Worm (Caenorhabditis elegans) whole organism, L2 larva: Measurements from ENCODE around the gene F58A6.2.

Experiments
- R02D3.7 ChIP-seq: fragments of 150-350 bp; optimal IDR thresholded peaks from 2 replicates; lab custom pipeline; 2014; ENCODE audit warnings: missing biosample characterization, missing genetic modification characterization
- aly-2 ChIP-seq: fragments of 150-350 bp; optimal IDR thresholded peaks from 2 replicates; lab custom pipeline; 2014; ENCODE audit warnings: missing biosample characterization, missing genetic modification characterization
- ama-1 ChIP-seq: fragments of 150-350 bp; optimal IDR thresholded peaks from 2 replicates; lab custom pipeline; 2018; ENCODE audit warnings: inconsistent platforms
- ceh-82 ChIP-seq: fragments of 150-350 bp; optimal IDR thresholded peaks from 2 replicates; lab custom pipeline; 2014; ENCODE audit warnings: missing biosample characterization, missing genetic modification characterization
- dmd-4 ChIP-seq: sonication (generic microtip); optimal IDR thresholded peaks from 2 replicates; lab custom pipeline; 2017; ENCODE audit warnings: missing biosample characterization, missing genetic modification characterization
- egl-27 ChIP-seq: sonication (generic microtip); optimal IDR thresholded peaks from 3 replicates; lab custom pipeline; 2017; ENCODE audit warnings: missing biosample characterization, missing genetic modification reagents, missing genetic modification characterization
- elt-3 ChIP-seq: sonication (generic microtip); optimal IDR thresholded peaks from 2 replicates; lab custom pipeline; 2017; ENCODE audit warnings: missing biosample characterization, missing genetic modification characterization
- lsy-2 ChIP-seq, 2 experiments: fragments of 150-350 bp in 1 of 2; sonication (generic microtip) in 1 of 2; optimal IDR thresholded peaks; 2 replicates each; lab custom pipeline; 2014 to 2017; ENCODE audit warnings: missing biosample characterization in 2 of 2, missing genetic modification characterization in 2 of 2
- mdl-1 ChIP-seq, 2 experiments: fragments of 150-350 bp in 1 of 2; sonication (generic microtip) in 1 of 2; optimal IDR thresholded peaks; 2 replicates each; lab custom pipeline; 2017; ENCODE audit warnings: missing biosample characterization in 2 of 2, missing genetic modification characterization in 2 of 2
- nhr-23 ChIP-seq: fragments of 150-350 bp; optimal IDR thresholded peaks from 2 replicates; lab custom pipeline; 2014; ENCODE audit warnings: missing biosample characterization, missing genetic modification reagents, missing genetic modification characterization
- snpc-4 ChIP-seq: fragments of 150-350 bp; optimal IDR thresholded peaks from 2 replicates; lab custom pipeline; 2014; ENCODE audit warnings: missing biosample characterization, missing genetic modification characterization
- unc-39 ChIP-seq: fragments of 150-350 bp; optimal IDR thresholded peaks from 2 replicates; lab custom pipeline; 2014; ENCODE audit warnings: missing biosample characterization, missing genetic modification characterization
- unc-62 ChIP-seq: fragments of 150-350 bp; optimal IDR thresholded peaks from 2 replicates; lab custom pipeline; 2014; ENCODE audit warnings: missing biosample characterization, missing genetic modification reagents, missing genetic modification characterization
- ztf-1 ChIP-seq: fragments of 200-800 bp; sonication (Bioruptor generic); conservative IDR thresholded peaks from 2 replicates; pipeline ENCODE4 v1.3.6; 2022; ENCODE audit warnings: missing genetic modification characterization, missing compliant biosample characterization

DNA sequence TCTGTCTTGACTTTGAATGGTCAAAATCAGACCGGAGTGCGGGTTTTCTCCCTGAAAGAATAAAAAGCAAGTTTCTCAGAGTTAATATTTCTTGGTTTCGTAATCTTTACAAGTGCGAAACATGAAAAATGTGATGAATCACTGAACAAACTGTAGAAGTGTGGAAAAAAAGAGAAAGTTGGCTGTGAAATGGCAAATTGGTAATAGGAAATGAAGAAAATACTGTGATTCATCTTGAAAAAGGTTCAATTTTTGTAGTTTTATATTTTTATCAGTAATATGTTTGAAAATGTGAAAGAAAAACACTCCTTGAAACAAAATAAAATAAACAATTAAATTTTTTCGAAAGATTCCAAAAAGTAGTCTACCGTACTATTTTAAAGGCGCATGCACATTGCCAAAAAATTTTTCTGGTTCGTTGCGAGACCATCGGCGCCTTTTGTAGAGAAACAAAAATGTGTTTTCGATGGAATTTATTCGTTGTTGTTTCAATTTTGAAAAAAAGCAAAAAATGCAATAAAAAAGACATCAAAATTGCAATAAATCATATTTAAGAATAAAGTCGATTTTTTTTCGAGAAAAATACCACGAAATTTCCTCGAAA lies 44.8 kb upstream of the F58A6.2 start, which contains the start of gene pld-1:
- TF ChIP-seq mdl-1 (tag; optimal IDR thresholded peaks at IDR 0.05; lab: Kevin White, UChicago) (no peak), ztf-1 (GFP tag; lab: Robert Waterston, UW) (no peak), elt-3 (tag; lab: Kevin White, UChicago) (no peak), ama-1 (lab: Kevin White, UChicago) (no peak), unc-39 (tag; lab: Kevin White, UChicago) (no peak), aly-2 (no peak), unc-62 (GFP tag; lab: Kevin White, UChicago) (no peak), nhr-23 (tag; lab: Kevin White, UChicago) (no peak), dmd-4 (tag; lab: Kevin White, UChicago) (no peak), egl-27 (tag; lab: Kevin White, UChicago) (no peak), snpc-4 (tag; lab: Kevin White, UChicago) (no peak), ceh-82 (tag; lab: Kevin White, UChicago) (no peak), R02D3.7 (tag; lab: Kevin White, UChicago) (no peak), lsy-2 (tag; optimal IDR thresholded peaks at IDR 0.05; lab: Kevin White, UChicago) (no peak)
